Fruit fly (Drosophila melanogaster) whole organism: ENCODE results near the gene RpL10.

Source experiments
- Dll ChIP-seq: fragments of >200 bp; optimal IDR thresholded peaks from 2 replicates; lab custom pipeline; 2017
- EcR ChIP-seq, 2 experiments: fragments of >200 bp; optimal IDR thresholded peaks; 2 replicates each; lab custom pipeline; 2017; ENCODE audit warnings: missing biosample characterization in 2 of 2, missing genetic modification characterization in 2 of 2, missing genetic modification reagents in 2 of 2
- psq ChIP-seq: fragments of >200 bp; optimal IDR thresholded peaks from 2 replicates; lab custom pipeline; 2017

dm6 chr3L:23095277-23095676, at the start of gene RpL10:
- TF ChIP-seq psq (lab: Kevin White, UChicago): no peak
- TF ChIP-seq Dll (lab: Kevin White, UChicago): no peak
- TF ChIP-seq EcR (GFP tag; optimal IDR thresholded peaks at IDR 0.05; lab: Kevin White, UChicago): no peak
